Worm (Caenorhabditis elegans): Measurements from ENCODE around the gene rabr-2.

DNA sequence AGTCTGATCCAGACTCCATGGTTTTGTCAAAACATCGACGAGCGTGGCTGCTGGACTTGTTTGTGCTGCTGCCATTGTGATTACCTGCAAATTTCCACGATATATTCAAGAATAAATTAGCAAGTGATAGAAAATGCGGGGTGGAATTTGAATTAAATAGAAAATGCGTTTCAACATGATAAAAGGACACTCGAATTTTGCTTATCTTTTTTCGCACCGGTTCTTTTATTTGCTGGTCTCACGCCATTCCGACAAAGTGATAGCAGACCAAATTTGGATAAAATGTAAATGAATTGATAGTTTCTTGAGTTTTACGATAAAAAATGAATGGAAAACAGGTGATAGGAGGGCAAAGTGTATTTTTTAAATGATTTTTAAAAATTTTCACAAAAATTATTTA is 15.8 kb downstream of the rabr-2 start, which contains the start of gene elo-2:
- TF ChIP-seq ZK185.1 (tag; optimal IDR thresholded peaks at IDR 0.05; ENCODE audit: poor library complexity, severe bottlenecking) (no peak), ama-1 (optimal IDR thresholded peaks at IDR 0.05) (no peak), ama-1 (GFP tag; optimal IDR thresholded peaks at IDR 0.05) (no peak), pha-4 (tag; optimal IDR thresholded peaks at IDR 0.05) (no peak), Y53G8AR.9 (GFP tag; conservative IDR thresholded peaks at IDR 0.05) (no peak), B0019.2 (GFP tag; conservative IDR thresholded peaks at IDR 0.05) (no peak), unc-62 (GFP tag; optimal IDR thresholded peaks at IDR 0.05) (no peak), snpc-1.3 (tag; optimal IDR thresholded peaks at IDR 0.05; ENCODE audit: insufficient read depth) (no peak), cebp-2 (GFP tag; IDR thresholded peaks at IDR 0.05) (no peak), lin-40 (tag; optimal IDR thresholded peaks at IDR 0.05) (no peak)
